Worm (Caenorhabditis elegans) whole organism, L2 larva: ENCODE data around the gene apx-1.

ENCODE experiments used
- ceh-82 ChIP-seq: fragments of 150-350 bp; optimal IDR thresholded peaks from 2 replicates; lab custom pipeline; 2014; ENCODE audit warnings: missing biosample characterization, missing genetic modification characterization
- egl-27 ChIP-seq: sonication (generic microtip); optimal IDR thresholded peaks from 3 replicates; lab custom pipeline; 2017; ENCODE audit warnings: missing biosample characterization, missing genetic modification reagents, missing genetic modification characterization
- nhr-11 ChIP-seq: fragments of 150-350 bp; optimal IDR thresholded peaks from 2 replicates; lab custom pipeline; 2014; ENCODE audit warnings: missing biosample characterization, missing genetic modification characterization
- nhr-12 ChIP-seq: fragments of 150-350 bp; optimal IDR thresholded peaks from 2 replicates; lab custom pipeline; 2014; ENCODE audit warnings: missing biosample characterization, missing genetic modification characterization
- unc-39 ChIP-seq: fragments of 150-350 bp; optimal IDR thresholded peaks from 2 replicates; lab custom pipeline; 2014; ENCODE audit warnings: missing biosample characterization, missing genetic modification characterization

ce11 chrV:3193091-3193608 lies 16.8 kb upstream of the apx-1 start, which contains the start of the genes Y73C8B.3 and Y73C8B.9:
- TF ChIP-seq nhr-12 (tag; lab: Kevin White, UChicago) (no peak), unc-39 (tag; lab: Kevin White, UChicago) (no peak), ceh-82 (tag; lab: Kevin White, UChicago) (no peak), nhr-11 (tag; lab: Kevin White, UChicago) (no peak), egl-27 (tag; lab: Kevin White, UChicago) (no peak)
